Fruit fly (Drosophila melanogaster): ENCODE results near the gene CG12521.

CG12521 gene

dm6 chr3L:11871205-11871604 lies 23.6 kb upstream of the CG12521 start, which contains the start of gene CG5906:
Gene CG5906 (minus strand): TSS chr3L:11871305.
- TF ChIP-seq CG6163 (GFP tag; IDR thresholded peaks at IDR 0.05) (no peak), Eip93F (GFP tag; optimal IDR thresholded peaks at IDR 0.05) (no peak), dsx (GFP tag; optimal IDR thresholded peaks at IDR 0.05; ENCODE audit: poor library complexity, severe bottlenecking) (no peak), Smox (GFP tag; optimal IDR thresholded peaks at IDR 0.05) (no peak), Lpt (GFP tag; optimal IDR thresholded peaks at IDR 0.05) (no peak), vri (GFP tag; optimal IDR thresholded peaks at IDR 0.05) (no peak), CG11294 (GFP tag; IDR thresholded peaks at IDR 0.05) (no peak), CG31627 (GFP tag; optimal IDR thresholded peaks at IDR 0.05) (no peak), ss (GFP tag; optimal IDR thresholded peaks at IDR 0.05) (no peak), dac (GFP tag; optimal IDR thresholded peaks at IDR 0.05) (no peak)

DNA sequence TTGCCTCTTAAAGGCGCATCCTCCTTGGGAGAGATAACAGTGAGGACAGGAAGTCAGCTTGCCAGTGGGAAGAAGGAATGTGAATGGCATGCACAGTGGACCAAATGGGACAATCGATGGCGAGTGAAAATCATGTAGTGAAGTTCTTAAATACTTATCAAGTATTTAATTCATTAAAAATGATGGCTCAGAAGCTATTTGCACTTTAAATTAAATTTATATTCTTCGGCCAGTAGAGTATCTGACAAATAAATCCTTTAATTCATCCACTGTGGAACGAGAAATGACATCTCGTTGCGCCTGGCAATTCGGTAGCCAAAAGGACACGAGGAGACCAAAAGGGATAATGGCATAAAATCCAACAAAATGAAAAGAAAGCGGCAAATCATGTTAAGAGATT lies 21.7 kb upstream of the CG12521 start:
- peak; percentile 1 for TF ChIP-seq esn (GFP tag; optimal IDR thresholded peaks at IDR 0.05)
- peak; percentile 14 for TF ChIP-seq Met (GFP tag; optimal IDR thresholded peaks at IDR 0.05)
- no peak for TF ChIP-seq CG16779 (tag; optimal IDR thresholded peaks at IDR 0.05)
- TF ChIP-seq svp (GFP tag): peak; percentile 46
- peak; percentile 60 for TF ChIP-seq Eip78C (GFP tag)
- TF ChIP-seq Hr4 (GFP tag; optimal IDR thresholded peaks at IDR 0.05): no peak
- TF ChIP-seq CG11294 (GFP tag; IDR thresholded peaks at IDR 0.05): no peak

DNA sequence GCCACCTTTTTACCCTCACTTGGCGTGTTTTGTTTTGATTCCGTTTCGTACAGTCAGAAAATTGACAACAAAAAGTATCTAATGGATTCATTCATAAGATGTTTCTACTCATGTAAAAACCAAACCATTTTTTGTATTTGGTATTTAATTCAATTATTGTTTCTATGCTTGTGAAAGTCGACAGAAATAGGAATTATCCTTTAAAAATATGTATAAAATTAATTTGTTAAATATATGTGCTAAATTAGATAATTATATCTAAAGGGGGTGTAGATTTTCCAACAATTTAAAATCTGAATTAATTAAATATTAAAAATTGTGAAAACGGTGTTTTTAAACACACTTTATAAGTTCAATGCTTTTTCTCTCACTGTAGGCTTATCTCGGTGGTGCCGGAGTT lies 16.0 kb upstream of the CG12521 start:
- TF ChIP-seq CG32006 (GFP tag; optimal IDR thresholded peaks at IDR 0.05): peak; percentile 11
- TF ChIP-seq CG6808 (GFP tag; optimal IDR thresholded peaks at IDR 0.05): peak; percentile 13
- TF ChIP-seq CG10631 (GFP tag; optimal IDR thresholded peaks at IDR 0.05): peak; percentile 16
- TF ChIP-seq CG6163 (GFP tag; IDR thresholded peaks at IDR 0.05): no peak
- no peak for TF ChIP-seq Hr39 (GFP tag; optimal IDR thresholded peaks at IDR 0.05)
- no peak for TF ChIP-seq Hr4 (GFP tag; optimal IDR thresholded peaks at IDR 0.05)
- TF ChIP-seq CG3919 (GFP tag; optimal IDR thresholded peaks at IDR 0.05): no peak
- TF ChIP-seq dsx (GFP tag; optimal IDR thresholded peaks at IDR 0.05; ENCODE audit: poor library complexity, severe bottlenecking): peak; percentile 8
- no peak for TF ChIP-seq cyc (GFP tag; optimal IDR thresholded peaks at IDR 0.05)
- peak; percentile 46 for TF ChIP-seq Eip78C (GFP tag)
- no peak for TF ChIP-seq CG6276 (GFP tag; optimal IDR thresholded peaks at IDR 0.05)
- TF ChIP-seq ss (GFP tag; optimal IDR thresholded peaks at IDR 0.05): peak in 1 of 2 experiments; percentile 36
- no peak for TF ChIP-seq Gug (GFP tag; IDR thresholded peaks at IDR 0.05)
- no peak for TF ChIP-seq fkh (GFP tag; optimal IDR thresholded peaks at IDR 0.05)
- no peak for TF ChIP-seq salr (GFP tag; optimal IDR thresholded peaks at IDR 0.05)
- no peak for TF ChIP-seq CG6792 (GFP tag; optimal IDR thresholded peaks at IDR 0.05)
- peak; percentile 34 for TF ChIP-seq Ets96B (tag; optimal IDR thresholded peaks at IDR 0.05)
- no peak for TF ChIP-seq Smox (GFP tag; optimal IDR thresholded peaks at IDR 0.05)
- TF ChIP-seq fd59A (GFP tag; optimal IDR thresholded peaks at IDR 0.05): no peak
- TF ChIP-seq svp (GFP tag): peak; percentile 43

DNA sequence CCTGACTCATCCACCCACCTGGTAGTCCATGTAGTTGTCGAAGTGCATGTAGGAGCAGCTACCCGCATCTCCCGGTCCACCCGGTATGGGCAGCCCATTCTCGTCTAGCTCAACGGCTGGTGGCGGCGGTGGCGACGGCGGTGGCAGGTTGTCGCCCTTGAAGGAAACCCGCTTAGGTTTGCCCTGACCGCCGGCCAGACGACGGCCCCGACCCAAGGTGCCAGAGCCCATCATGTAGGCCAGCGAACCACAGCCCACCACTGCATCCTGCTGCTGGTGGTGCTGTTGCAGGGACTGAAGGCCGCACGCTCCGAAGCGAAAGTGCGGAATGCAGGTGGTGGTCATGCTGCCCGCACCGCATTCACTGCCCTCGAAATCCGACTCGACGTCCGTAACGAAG lies 14.7 kb upstream of the CG12521 start:
- TF ChIP-seq Sox102F (GFP tag; optimal IDR thresholded peaks at IDR 0.05) (no peak), Gug (GFP tag; IDR thresholded peaks at IDR 0.05) (no peak), CG34406 (GFP tag; optimal IDR thresholded peaks at IDR 0.05) (no peak), CG10631 (GFP tag; optimal IDR thresholded peaks at IDR 0.05) (no peak), fd59A (GFP tag; optimal IDR thresholded peaks at IDR 0.05) (no peak)

DNA sequence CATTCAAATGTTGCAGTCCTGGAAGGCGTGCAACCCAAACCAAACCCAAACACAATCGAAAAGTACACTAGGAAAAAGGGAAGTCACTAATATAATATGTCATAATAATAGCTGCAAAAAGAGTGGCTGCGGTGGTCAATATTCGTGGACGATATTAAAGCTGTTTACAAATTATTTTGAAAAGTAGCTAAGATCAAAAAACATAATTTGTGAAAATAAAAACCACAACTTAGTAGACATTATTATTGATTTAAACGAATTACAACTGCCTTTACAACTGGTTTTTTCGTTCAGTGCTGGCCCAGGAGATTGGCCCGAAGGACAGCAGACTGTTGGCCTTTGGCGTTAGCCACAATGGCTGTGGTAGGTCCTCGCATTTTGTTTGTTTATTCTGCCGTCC lies 11.1 kb upstream of the CG12521 start:
- TF ChIP-seq Eip78C (GFP tag): peak; percentile 19
- peak; percentile 50 for TF ChIP-seq svp (GFP tag)
- TF ChIP-seq CG15336 (GFP tag; IDR thresholded peaks at IDR 0.05): no peak

DNA sequence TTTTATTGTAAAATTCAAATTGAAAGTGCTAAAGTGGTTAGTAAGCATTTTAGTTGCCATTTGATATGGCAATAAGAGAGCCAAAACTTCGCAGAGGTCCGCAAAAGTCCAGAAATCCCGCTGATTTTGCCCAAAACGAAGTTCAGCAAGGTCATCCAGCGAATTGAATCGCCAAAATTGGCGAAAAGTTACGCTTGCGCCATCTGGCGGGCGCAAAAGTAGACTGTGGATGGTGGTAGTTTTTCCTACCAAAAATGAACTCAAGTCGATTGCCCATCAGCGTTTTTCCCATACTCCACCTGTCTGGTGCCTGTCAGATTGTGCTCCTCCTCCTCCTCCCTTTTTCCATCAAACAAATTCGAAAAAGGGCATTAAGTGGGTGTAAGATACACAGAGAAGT lies 5.3 kb upstream of the CG12521 start:
- TF ChIP-seq Lpt (GFP tag; optimal IDR thresholded peaks at IDR 0.05) (no peak), svp (GFP tag) (peak; percentile 2), achi (GFP tag; optimal IDR thresholded peaks at IDR 0.05) (no peak), dac (GFP tag; optimal IDR thresholded peaks at IDR 0.05) (no peak), Sox14 (GFP tag; optimal IDR thresholded peaks at IDR 0.05) (no peak), CG31627 (GFP tag; optimal IDR thresholded peaks at IDR 0.05) (no peak)

All from whole organism, prepupa.